Fruit fly (Drosophila melanogaster): ENCODE results near the gene CG1791.

CG1791 gene

dm6 chrX:9964778-9965291 is at the start of gene CG1791, which contains the start of gene CG1889:
Gene CG1791 (minus strand): TSS chrX:9964878.
Gene CG1889 (plus strand): TSS chrX:9965241.
- TF ChIP-seq Hand (GFP tag; optimal IDR thresholded peaks at IDR 0.05) = no peak
- no peak for TF ChIP-seq D (optimal IDR thresholded peaks at IDR 0.05)
- no peak for TF ChIP-seq D (GFP tag; optimal IDR thresholded peaks at IDR 0.05)
- no peak for TF ChIP-seq exex (tag; optimal IDR thresholded peaks at IDR 0.05)
- no peak for TF ChIP-seq sna (GFP tag; IDR thresholded peaks at IDR 0.05; ENCODE audit: partially characterized antibody)
- no peak for TF ChIP-seq CG12219 (GFP tag; optimal IDR thresholded peaks at IDR 0.05)
- no peak for TF ChIP-seq Taf1 (GFP tag; IDR thresholded peaks at IDR 0.05)
- no peak for TF ChIP-seq CG4854 (GFP tag; optimal IDR thresholded peaks at IDR 0.05)
- TF ChIP-seq chinmo (GFP tag; IDR thresholded peaks at IDR 0.05; ENCODE audit: partially characterized antibody) = no peak
- TF ChIP-seq CG6254 (GFP tag; optimal IDR thresholded peaks at IDR 0.05) = no peak
- no peak for TF ChIP-seq CG12299 (tag; optimal IDR thresholded peaks at IDR 0.05)
- no peak for TF ChIP-seq fd96Cb (tag; optimal IDR thresholded peaks at IDR 0.05)
- TF ChIP-seq CG9215 (GFP tag; IDR thresholded peaks at IDR 0.05) = no peak
- no peak for TF ChIP-seq fd102C (GFP tag; optimal IDR thresholded peaks at IDR 0.05)
- no peak for TF ChIP-seq CG9932 (GFP tag; IDR thresholded peaks at IDR 0.05)
- TF ChIP-seq Dp (GFP tag; optimal IDR thresholded peaks at IDR 0.05) = no peak
- no peak for TF ChIP-seq CG2712 (tag; optimal IDR thresholded peaks at IDR 0.05)
- TF ChIP-seq dysf (GFP tag; IDR thresholded peaks at IDR 0.05) = no peak
- TF ChIP-seq CG32772 (GFP tag; IDR thresholded peaks at IDR 0.05) = no peak
- TF ChIP-seq Usf (GFP tag; optimal IDR thresholded peaks at IDR 0.05) = no peak
- no peak for TF ChIP-seq Poxn (GFP tag; IDR thresholded peaks at IDR 0.05)

- TF ChIP-seq kni (GFP tag; optimal IDR thresholded peaks at IDR 0.05) (no peak), eyg (GFP tag; optimal IDR thresholded peaks at IDR 0.05) (no peak), Sox100B (GFP tag; optimal IDR thresholded peaks at IDR 0.05) (no peak), disco-r (GFP tag; optimal IDR thresholded peaks at IDR 0.05) (no peak), CG4617 (GFP tag; optimal IDR thresholded peaks at IDR 0.05; ENCODE audit: borderline replicate concordance) (no peak), B-H2 (GFP tag; optimal IDR thresholded peaks at IDR 0.05) (no peak), CG9932 (GFP tag; IDR thresholded peaks at IDR 0.05) (peak; percentile 39; the same call in 1 of the 2 replicates), zfh2 (GFP tag; optimal IDR thresholded peaks at IDR 0.05) (no peak), tna (GFP tag; IDR thresholded peaks at IDR 0.05; ENCODE audit: partially characterized antibody) (no peak), repo (GFP tag; optimal IDR thresholded peaks at IDR 0.05) (no peak), CG17328 (GFP tag; IDR thresholded peaks at IDR 0.05) (no peak), chinmo (GFP tag; IDR thresholded peaks at IDR 0.05; ENCODE audit: partially characterized antibody) (no peak), Abd-B (GFP tag; optimal IDR thresholded peaks at IDR 0.05) (no peak), CG17359 (tag; optimal IDR thresholded peaks at IDR 0.05) (no peak), pros (GFP tag; optimal IDR thresholded peaks at IDR 0.05) (no peak), CG11504 (tag; optimal IDR thresholded peaks at IDR 0.05) (peak; percentile 38), kay (GFP tag; optimal IDR thresholded peaks at IDR 0.05) (no peak), Hsf (GFP tag; optimal IDR thresholded peaks at IDR 0.05) (peak; percentile 1), CG17568 (GFP tag; optimal IDR thresholded peaks at IDR 0.05) (no peak), Ets65A (GFP tag) (peak; percentile 85), C15 (GFP tag; IDR thresholded peaks at IDR 0.05) (no peak), CG10267 (tag; optimal IDR thresholded peaks at IDR 0.05) (no peak), CG15269 (tag; optimal IDR thresholded peaks at IDR 0.05) (no peak), Blimp-1 (GFP tag; optimal IDR thresholded peaks at IDR 0.05) (no peak), Pdp1 (GFP tag; optimal IDR thresholded peaks at IDR 0.05) (no peak), vvl (GFP tag; IDR thresholded peaks at IDR 0.05) (no peak), gt (GFP tag; IDR thresholded peaks at IDR 0.05) (no peak), CG11723 (GFP tag; optimal IDR thresholded peaks at IDR 0.05) (no peak), zen2 (GFP tag; IDR thresholded peaks at IDR 0.05; ENCODE audit: partially characterized antibody) (no peak)
Observed at dm6 chrX:10009794-10010614, 45.3 kb upstream of the CG1791 start, which contains the start of gene Dna2. Gene Dna2 (plus strand): TSS chrX:10010481.

Measured in whole organism, embryonic.